Worm (Caenorhabditis elegans) whole organism, L1 larva: ENCODE data around the gene rpn-1.

Experiments used
- Y116A8C.19 ChIP-seq: sonication (generic microtip); optimal IDR thresholded peaks from 2 replicates; lab custom pipeline; 2016; ENCODE audit warnings: missing compliant biosample characterization, missing genetic modification characterization, borderline replicate concordance
- ama-1 ChIP-seq: fragments of 150-350 bp; optimal IDR thresholded peaks from 2 replicates; lab custom pipeline; 2014
- ceh-82 ChIP-seq, 3 experiments: fragments of 150-350 bp in 1 of 3; sonication (generic microtip) in 2 of 3; optimal IDR thresholded peaks; 2 replicates each; lab custom pipeline; 2014 to 2017; ENCODE audit warnings: missing biosample characterization in 3 of 3, missing genetic modification characterization in 3 of 3
- ces-1 ChIP-seq: fragments of 150-350 bp; optimal IDR thresholded peaks from 2 replicates; lab custom pipeline; 2014; ENCODE audit warnings: missing biosample characterization, missing genetic modification reagents, missing genetic modification characterization
- dpl-1 ChIP-seq, 3 experiments: fragments of 150-350 bp in 2 of 3; sonication (generic microtip) in 1 of 3; optimal IDR thresholded peaks; 2 replicates each; lab custom pipeline; 2014 to 2017; ENCODE audit warnings: missing biosample characterization in 3 of 3, missing genetic modification characterization in 3 of 3, missing genetic modification reagents in 3 of 3
- efl-1 ChIP-seq, 4 experiments: fragments of 150-350 bp; optimal IDR thresholded peaks in 3 of 4; peaks in 1 of 4; 1 replicate in 1 of 4; 2 replicates in 3 of 4; lab custom pipeline; 2014; ENCODE audit warnings: missing biosample characterization in 2 of 4, missing genetic modification characterization in 2 of 4, missing genetic modification reagents in 2 of 4
- ets-5 ChIP-seq: fragments of 200-800 bp; sonication (Bioruptor generic); IDR thresholded peaks from 2 replicates; pipeline ENCODE4 v1.3.6; 2022; ENCODE audit warnings: missing genetic modification characterization, missing compliant biosample characterization
- fkh-10 ChIP-seq: sonication (generic microtip); optimal IDR thresholded peaks from 2 replicates; lab custom pipeline; 2017; ENCODE audit warnings: missing biosample characterization, missing genetic modification reagents, missing genetic modification characterization
- fkh-4 ChIP-seq: sonication (generic microtip); optimal IDR thresholded peaks from 2 replicates; lab custom pipeline; 2016; ENCODE audit warnings: missing compliant biosample characterization, missing genetic modification characterization, borderline replicate concordance
- fkh-8 ChIP-seq: sonication (generic microtip); optimal IDR thresholded peaks from 2 replicates; lab custom pipeline; 2016; ENCODE audit warnings: mild to moderate bottlenecking, missing genetic modification characterization, missing compliant biosample characterization
- fos-1 ChIP-seq: fragments of 150-350 bp; optimal IDR thresholded peaks from 2 replicates; lab custom pipeline; 2014; ENCODE audit warnings: missing biosample characterization, missing genetic modification characterization
- hlh-4 ChIP-seq: sonication (generic microtip); optimal IDR thresholded peaks from 2 replicates; lab custom pipeline; 2016; ENCODE audit warnings: mild to moderate bottlenecking, missing genetic modification characterization, missing compliant biosample characterization
- hpl-2 ChIP-seq: fragments of 150-350 bp; optimal IDR thresholded peaks from 2 replicates; lab custom pipeline; 2014; ENCODE audit warnings: missing biosample characterization, missing genetic modification reagents, missing genetic modification characterization
- lin-14 ChIP-seq: fragments of 200-800 bp; sonication (Bioruptor generic); optimal IDR thresholded peaks from 2 replicates; lab custom pipeline; 2018; ENCODE audit warnings: mild to moderate bottlenecking, missing genetic modification characterization, moderate library complexity, missing compliant biosample characterization
- lin-35 ChIP-seq, 2 experiments: fragments of 150-350 bp; optimal IDR thresholded peaks; 2 replicates each; lab custom pipeline; 2014; ENCODE audit warnings: missing biosample characterization in 2 of 2, missing genetic modification characterization in 2 of 2, missing genetic modification reagents in 2 of 2
- lir-3 ChIP-seq: sonication (generic microtip); optimal IDR thresholded peaks from 2 replicates; lab custom pipeline; 2016; ENCODE audit warnings: mild to moderate bottlenecking, missing genetic modification characterization, moderate library complexity, missing compliant biosample characterization; ENCODE audit not compliant: poor library complexity
- lsy-2 ChIP-seq, 2 experiments: fragments of 150-350 bp; optimal IDR thresholded peaks; 2 replicates each; lab custom pipeline; 2014; ENCODE audit warnings: missing biosample characterization in 2 of 2, missing genetic modification characterization in 2 of 2
- mef-2 ChIP-seq: fragments of 150-350 bp; optimal IDR thresholded peaks from 2 replicates; lab custom pipeline; 2014; ENCODE audit warnings: missing biosample characterization, missing genetic modification characterization
- mep-1 ChIP-seq: fragments of 150-350 bp; optimal IDR thresholded peaks from 2 replicates; lab custom pipeline; 2014; ENCODE audit warnings: missing biosample characterization, missing genetic modification characterization
- nhr-11 ChIP-seq: fragments of 150-350 bp; optimal IDR thresholded peaks from 2 replicates; lab custom pipeline; 2014; ENCODE audit warnings: missing biosample characterization, missing genetic modification characterization
- nhr-12 ChIP-seq: sonication (generic microtip); optimal IDR thresholded peaks from 2 replicates; lab custom pipeline; 2017; ENCODE audit warnings: missing biosample characterization, missing genetic modification characterization
- nhr-20 ChIP-seq: sonication (generic microtip); optimal IDR thresholded peaks from 2 replicates; lab custom pipeline; 2016; ENCODE audit warnings: mild to moderate bottlenecking, missing genetic modification characterization, missing compliant biosample characterization
- nhr-71 ChIP-seq: sonication (generic microtip); optimal IDR thresholded peaks from 2 replicates; lab custom pipeline; 2016; ENCODE audit warnings: mild to moderate bottlenecking, missing genetic modification characterization, moderate library complexity, missing compliant biosample characterization
- nhr-76 ChIP-seq: sonication (generic microtip); optimal IDR thresholded peaks from 2 replicates; lab custom pipeline; 2017; ENCODE audit warnings: missing biosample characterization, missing genetic modification characterization
- nhr-84 ChIP-seq: sonication (generic microtip); optimal IDR thresholded peaks from 2 replicates; lab custom pipeline; 2017; ENCODE audit warnings: missing biosample characterization, missing genetic modification characterization
- nhr-90 ChIP-seq: sonication (generic microtip); optimal IDR thresholded peaks from 2 replicates; lab custom pipeline; 2016; ENCODE audit warnings: mild to moderate bottlenecking, missing genetic modification characterization, missing compliant biosample characterization; ENCODE audit not compliant: poor library complexity
- snu-23 ChIP-seq: sonication (generic microtip); optimal IDR thresholded peaks from 2 replicates; lab custom pipeline; 2016; ENCODE audit warnings: missing genetic modification characterization, missing compliant biosample characterization
- sptf-1 ChIP-seq: fragments of 150-350 bp; optimal IDR thresholded peaks from 2 replicates; lab custom pipeline; 2014; ENCODE audit warnings: missing biosample characterization, missing genetic modification characterization
- sup-37 ChIP-seq: fragments of 200-800 bp; sonication (Bioruptor generic); optimal IDR thresholded peaks from 2 replicates; lab custom pipeline; 2018; ENCODE audit warnings: mild to moderate bottlenecking, missing genetic modification characterization, missing compliant biosample characterization
- tbx-2 ChIP-seq: sonication (generic microtip); optimal IDR thresholded peaks from 2 replicates; lab custom pipeline; 2016; ENCODE audit warnings: missing genetic modification characterization, missing compliant biosample characterization
- unc-30 ChIP-seq: sonication (generic microtip); optimal IDR thresholded peaks from 2 replicates; lab custom pipeline; 2017; ENCODE audit warnings: missing biosample characterization, missing genetic modification characterization
- unc-62 ChIP-seq: fragments of 150-350 bp; optimal IDR thresholded peaks from 2 replicates; lab custom pipeline; 2014; ENCODE audit warnings: missing biosample characterization, missing genetic modification reagents, missing genetic modification characterization
- unc-98 ChIP-seq: fragments of 200-800 bp; sonication (Bioruptor generic); IDR thresholded peaks from 2 replicates; pipeline ENCODE4 v1.3.6; 2022; ENCODE audit warnings: missing genetic modification characterization, missing compliant biosample characterization
- xbp-1 ChIP-seq: sonication (generic microtip); optimal IDR thresholded peaks from 2 replicates; lab custom pipeline; 2016; ENCODE audit warnings: missing genetic modification characterization, missing compliant biosample characterization
- zip-4 ChIP-seq: fragments of 200-800 bp; sonication (Bioruptor generic); optimal IDR thresholded peaks from 2 replicates; lab custom pipeline; 2018; ENCODE audit warnings: mild to moderate bottlenecking, missing genetic modification characterization, moderate library complexity, missing compliant biosample characterization

rpn-1 gene

DNA sequence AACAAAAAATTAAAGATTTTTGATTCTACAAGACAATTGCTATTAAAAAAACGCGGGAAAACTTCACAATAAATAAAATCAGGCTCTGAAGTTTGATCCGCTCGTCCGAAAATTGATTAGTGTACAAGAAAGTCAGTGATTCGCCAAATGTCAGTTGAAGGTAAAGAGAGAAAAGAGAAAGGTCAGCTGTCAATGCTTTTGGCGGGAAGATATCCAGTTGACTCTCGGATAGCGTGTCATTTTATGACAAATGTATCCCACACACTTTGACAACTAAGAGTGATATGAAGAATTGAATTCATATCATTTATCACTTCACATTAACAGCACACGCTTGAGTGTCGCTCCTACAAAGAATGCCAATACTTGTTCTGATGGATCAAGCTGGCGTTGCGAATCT is 37.1 kb upstream of the rpn-1 start:
- peak in 1 of 3 experiments; percentile 33 for TF ChIP-seq dpl-1 (GFP tag; optimal IDR thresholded peaks at IDR 0.05; lab: Kevin White, UChicago)
- peak; percentile 60 for TF ChIP-seq nhr-71 (tag; lab: Kevin White, UChicago)
- no peak for TF ChIP-seq fkh-4
- peak in 1 of 2 experiments; percentile 15 for TF ChIP-seq lsy-2 (tag; optimal IDR thresholded peaks at IDR 0.05; lab: Kevin White, UChicago)
- TF ChIP-seq snu-23 (GFP tag; lab: Kevin White, UChicago): peak; percentile 23
- no peak for TF ChIP-seq mef-2 (tag; lab: Kevin White, UChicago)
- TF ChIP-seq lin-14 (GFP tag; lab: Kevin White, UChicago): peak; percentile 54
- TF ChIP-seq efl-1 (optimal IDR thresholded peaks at IDR 0.05; lab: Kevin White, UChicago): no peak
- peak in 1 of 2 experiments; percentile 10 for TF ChIP-seq efl-1 (GFP tag; optimal IDR thresholded peaks at IDR 0.05 in 1 of 2; lab: Kevin White, UChicago)
- no peak for TF ChIP-seq Y116A8C.19
- TF ChIP-seq lin-35 (GFP tag; optimal IDR thresholded peaks at IDR 0.05; lab: Kevin White, UChicago): peak in 1 of 2 experiments; percentile 4

DNA sequence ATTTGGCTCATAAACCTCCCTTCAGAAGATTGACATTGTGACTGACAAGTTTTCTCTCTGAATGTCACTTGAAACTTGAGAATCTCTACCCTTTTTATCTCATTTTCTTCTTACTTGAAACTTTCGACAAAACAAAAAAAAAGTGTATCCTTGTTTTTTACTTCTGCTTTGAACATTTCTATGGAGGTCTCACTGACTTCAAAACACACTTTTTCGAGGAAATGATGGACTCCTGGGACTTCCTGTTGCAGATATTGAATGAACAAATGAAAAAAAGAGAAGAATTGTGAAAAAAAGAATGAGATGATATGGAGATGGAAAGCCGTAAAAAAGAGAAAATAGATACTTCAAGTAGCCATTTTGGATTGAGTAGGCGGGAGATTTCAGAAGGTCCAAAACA is 31.4 kb upstream of the rpn-1 start:
- TF ChIP-seq lin-14 (GFP tag; lab: Kevin White, UChicago): peak; percentile 35
- TF ChIP-seq fkh-10 (GFP tag; lab: Kevin White, UChicago): peak; percentile 52
- no peak for TF ChIP-seq ets-5 (GFP tag; lab: Robert Waterston, UW)
- TF ChIP-seq unc-62 (GFP tag; lab: Kevin White, UChicago): no peak

DNA sequence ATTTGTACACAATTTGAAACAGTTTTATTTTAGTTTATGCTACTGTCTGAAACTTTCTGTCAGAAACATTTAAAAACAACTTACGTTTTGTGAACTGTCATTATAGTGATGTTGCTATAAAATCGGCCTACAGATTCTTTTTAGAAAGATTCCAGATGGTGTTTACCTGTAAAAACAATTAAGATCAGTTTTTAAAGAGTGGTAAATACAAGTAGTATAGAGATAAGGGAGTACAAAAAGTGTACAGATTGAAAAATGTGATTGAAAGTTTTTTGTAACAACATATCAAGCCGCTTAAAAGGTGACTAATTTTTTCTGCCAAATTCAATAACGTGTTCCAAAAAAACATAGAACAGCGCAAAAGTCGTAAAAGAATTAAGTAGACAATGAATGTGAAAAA is 27.8 kb upstream of the rpn-1 start, which contains the start of gene npr-12:
Gene npr-12, minus strand, starts transcription at position 101 of the 400 bp plus-strand sequence.
- no peak for TF ChIP-seq fos-1 (tag; lab: Kevin White, UChicago)

- TF ChIP-seq zip-4 (GFP tag; lab: Kevin White, UChicago) (no peak), snu-23 (GFP tag; lab: Kevin White, UChicago) (no peak), sptf-1 (tag; lab: Kevin White, UChicago) (no peak), sup-37 (GFP tag; lab: Kevin White, UChicago) (no peak), unc-98 (GFP tag; lab: Robert Waterston, UW) (no peak), nhr-76 (tag; lab: Kevin White, UChicago) (no peak), hlh-4 (tag; lab: Kevin White, UChicago) (no peak), hpl-2 (no peak), ces-1 (no peak), nhr-12 (tag; lab: Kevin White, UChicago) (no peak), xbp-1 (tag; lab: Kevin White, UChicago) (no peak), nhr-84 (tag; lab: Kevin White, UChicago) (no peak), fkh-8 (tag; lab: Kevin White, UChicago) (no peak), ama-1 (lab: Kevin White, UChicago) (no peak), nhr-20 (tag; lab: Kevin White, UChicago) (no peak), unc-30 (tag; lab: Kevin White, UChicago) (no peak), nhr-90 (tag; lab: Kevin White, UChicago) (no peak), ceh-82 (tag; optimal IDR thresholded peaks at IDR 0.05; lab: Kevin White, UChicago) (no peak), dpl-1 (GFP tag; optimal IDR thresholded peaks at IDR 0.05; lab: Kevin White, UChicago) (no peak)
Observed at ce11 chrIV:6928417-6928816, 18.7 kb upstream of the rpn-1 start, which contains the start of gene cest-6. Gene cest-6 (minus strand): TSS chrIV:6928517.

DNA sequence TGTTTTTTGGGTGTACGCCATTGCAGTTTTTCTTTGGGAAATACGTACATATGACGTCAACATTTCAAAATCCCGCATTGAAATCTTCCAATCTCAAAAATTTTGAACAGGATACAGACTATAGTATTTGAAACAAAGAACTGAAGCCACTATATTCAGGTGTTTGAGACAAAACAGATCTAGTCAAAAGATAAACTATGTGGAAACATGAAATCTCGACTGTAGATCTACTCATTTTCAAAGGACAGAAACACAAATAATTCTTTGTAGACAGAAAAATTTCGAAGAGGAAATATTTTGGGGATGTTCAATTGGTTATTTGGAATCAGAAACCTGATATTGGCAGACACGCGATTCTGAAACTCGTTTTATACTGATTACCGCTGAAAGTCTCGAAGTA is 15.8 kb upstream of the rpn-1 start:
- TF ChIP-seq tbx-2 (tag; lab: Kevin White, UChicago) (no peak), nhr-11 (tag; lab: Kevin White, UChicago) (no peak), lir-3 (no peak), mep-1 (no peak), efl-1 (optimal IDR thresholded peaks at IDR 0.05; lab: Kevin White, UChicago) (no peak), efl-1 (GFP tag; optimal IDR thresholded peaks at IDR 0.05 in 1 of 2; lab: Kevin White, UChicago) (peak in 1 of 2 experiments; percentile 17)
